Worm (Caenorhabditis elegans): ENCODE measurements around the gene B0416.10.

ce11 chrX:9246625-9247024, 27.8 kb downstream of the B0416.10 start:
- no peak for TF ChIP-seq R02D3.7 (tag; optimal IDR thresholded peaks at IDR 0.05)
- no peak for TF ChIP-seq ceh-16 (tag; optimal IDR thresholded peaks at IDR 0.05)
- TF ChIP-seq mdl-1 (tag; optimal IDR thresholded peaks at IDR 0.05) = no peak
- no peak for TF ChIP-seq snpc-4 (tag; optimal IDR thresholded peaks at IDR 0.05)
- no peak for TF ChIP-seq aly-2 (tag; optimal IDR thresholded peaks at IDR 0.05)
- TF ChIP-seq nhr-11 (tag; optimal IDR thresholded peaks at IDR 0.05) = no peak
- no peak for TF ChIP-seq alr-1 (tag; optimal IDR thresholded peaks at IDR 0.05)
- no peak for TF ChIP-seq lin-11 (tag; optimal IDR thresholded peaks at IDR 0.05)
- TF ChIP-seq ama-1 (optimal IDR thresholded peaks at IDR 0.05) = no peak
